Fruit fly (Drosophila melanogaster) whole organism, embryonic: Measurements from ENCODE around the gene CrzR.

ENCODE experiments used
- Bteb2 ChIP-seq: fragments of 200-800 bp; sonication (Bioruptor generic); optimal IDR thresholded peaks from 2 replicates; lab custom pipeline; 2016; ENCODE audit warnings: missing biosample characterization, missing genetic modification characterization
- CG10274 ChIP-seq: fragments of 200-800 bp; sonication (Bioruptor generic); optimal IDR thresholded peaks from 3 replicates; lab custom pipeline; 2017; ENCODE audit warnings: missing biosample characterization, mild to moderate bottlenecking, missing genetic modification characterization
- CG10462 ChIP-seq: fragments of 200-800 bp; sonication (Bioruptor generic); optimal IDR thresholded peaks from 2 replicates; lab custom pipeline; 2016; ENCODE audit warnings: missing biosample characterization, missing genetic modification characterization
- CG10565 ChIP-seq: fragments of 200-800 bp; sonication (Bioruptor generic); optimal IDR thresholded peaks from 3 replicates; lab custom pipeline; 2016; ENCODE audit warnings: missing biosample characterization, mild to moderate bottlenecking, missing genetic modification characterization
- CG13624 ChIP-seq: fragments of 200-800 bp; sonication (Bioruptor generic); optimal IDR thresholded peaks from 2 replicates; lab custom pipeline; 2016; ENCODE audit warnings: missing biosample characterization, missing genetic modification characterization
- CG2129 ChIP-seq: fragments of 200-800 bp; sonication (Bioruptor generic); IDR thresholded peaks from 2 replicates; pipeline ENCODE4 v1.3.6; 2022; ENCODE audit warnings: missing biosample characterization, missing genetic modification characterization; ENCODE audit not compliant: partially characterized antibody
- CG32532 ChIP-seq: fragments of 200-800 bp; sonication (Bioruptor generic); IDR thresholded peaks from 2 replicates; pipeline ENCODE4 v1.3.6; 2022; ENCODE audit warnings: missing biosample characterization, missing genetic modification characterization
- CG3838 ChIP-seq: fragments of 200-800 bp; sonication (Bioruptor generic); optimal IDR thresholded peaks from 3 replicates; lab custom pipeline; 2016; ENCODE audit warnings: missing biosample characterization, missing genetic modification characterization
- CG5180 ChIP-seq: fragments of 200-800 bp; sonication (Bioruptor generic); optimal IDR thresholded peaks from 3 replicates; lab custom pipeline; 2017; ENCODE audit warnings: missing biosample characterization, missing genetic modification characterization, mild to moderate bottlenecking, moderate library complexity, missing genetic modification reagents
- CG6791 ChIP-seq: fragments of 200-800 bp; sonication (Bioruptor generic); IDR thresholded peaks from 3 replicates; pipeline ENCODE4 v1.3.6; 2022; ENCODE audit warnings: missing biosample characterization, missing genetic modification characterization; ENCODE audit not compliant: partially characterized antibody
- CG7372 ChIP-seq: fragments of 200-800 bp; sonication (Bioruptor generic); IDR thresholded peaks from 2 replicates; pipeline ENCODE4 v1.3.6; 2022; ENCODE audit warnings: missing biosample characterization, missing genetic modification characterization
- CG8924 ChIP-seq: fragments of 200-800 bp; optimal IDR thresholded peaks from 3 replicates; lab custom pipeline; 2019; ENCODE audit warnings: missing biosample characterization, mild to moderate bottlenecking, missing genetic modification characterization, moderate library complexity
- CoRest ChIP-seq: fragments of 200-800 bp; sonication (Bioruptor generic); optimal IDR thresholded peaks from 3 replicates; lab custom pipeline; 2018; ENCODE audit warnings: missing biosample characterization, mild to moderate bottlenecking, missing genetic modification characterization, moderate library complexity
- Deaf1 ChIP-seq: fragments of 200-800 bp; optimal IDR thresholded peaks from 3 replicates; lab custom pipeline; 2019; ENCODE audit warnings: missing biosample characterization, mild to moderate bottlenecking, missing genetic modification characterization, moderate library complexity
- Dip2 ChIP-seq: fragments of 200-800 bp; sonication (Bioruptor generic); IDR thresholded peaks from 2 replicates; pipeline ENCODE4 v1.3.6; 2022; ENCODE audit warnings: missing biosample characterization, missing genetic modification characterization
- Doc3 ChIP-seq: fragments of 200-800 bp; sonication (Bioruptor generic); IDR thresholded peaks from 3 replicates; pipeline ENCODE4 v1.3.6; 2022; ENCODE audit warnings: missing biosample characterization, missing genetic modification characterization; ENCODE audit not compliant: partially characterized antibody
- E2f2 ChIP-seq: fragments of 200-800 bp; sonication (Bioruptor generic); IDR thresholded peaks from 2 replicates; pipeline ENCODE4 v1.3.6; 2022; ENCODE audit warnings: missing biosample characterization, missing genetic modification characterization
- Ets65A ChIP-seq: fragments of 200-800 bp; sonication (Bioruptor generic); peaks from one replicate; lab custom pipeline; 2016; ENCODE audit warnings: missing biosample characterization, missing genetic modification characterization
- Fer1 ChIP-seq: fragments of 200-800 bp; sonication (Bioruptor generic); optimal IDR thresholded peaks from 2 replicates; lab custom pipeline; 2017; ENCODE audit warnings: missing biosample characterization, mild to moderate bottlenecking, missing genetic modification characterization
- Gsc ChIP-seq: fragments of 200-800 bp; sonication (Bioruptor generic); IDR thresholded peaks from 2 replicates; pipeline ENCODE4 v1.3.6; 2022; ENCODE audit warnings: missing biosample characterization, missing genetic modification characterization
- Gug ChIP-seq: fragments of 200-800 bp; sonication (Bioruptor generic); IDR thresholded peaks from 4 replicates; pipeline ENCODE4 v1.3.6; 2022; ENCODE audit warnings: missing biosample characterization, missing genetic modification characterization
- Hand ChIP-seq: fragments of 200-800 bp; sonication (Bioruptor generic); optimal IDR thresholded peaks from 2 replicates; lab custom pipeline; 2017; ENCODE audit warnings: mild to moderate bottlenecking, missing biosample characterization, missing genetic modification reagents, missing genetic modification characterization
- Kr ChIP-seq: fragments of 200-800 bp; sonication (Bioruptor generic); optimal IDR thresholded peaks from 2 replicates; lab custom pipeline; 2017; ENCODE audit warnings: missing biosample characterization, mild to moderate bottlenecking, missing genetic modification characterization
- MBD-R2 ChIP-seq: fragments of 200-800 bp; sonication (Bioruptor generic); IDR thresholded peaks from 2 replicates; pipeline ENCODE4 v1.3.6; 2022; ENCODE audit warnings: missing biosample characterization, missing genetic modification characterization
- Meics ChIP-seq: fragments of 200-800 bp; sonication (Bioruptor generic); optimal IDR thresholded peaks from 2 replicates; lab custom pipeline; 2017; ENCODE audit warnings: missing biosample characterization, mild to moderate bottlenecking, missing genetic modification characterization
- NK7.1 ChIP-seq: fragments of 200-800 bp; sonication (Bioruptor generic); optimal IDR thresholded peaks from 3 replicates; lab custom pipeline; 2016; ENCODE audit warnings: missing biosample characterization, missing genetic modification characterization
- Sin3A ChIP-seq: fragments of >200 bp; optimal IDR thresholded peaks from 2 replicates; lab custom pipeline; 2018
- ab ChIP-seq: fragments of 200-800 bp; sonication (Bioruptor generic); optimal IDR thresholded peaks from 2 replicates; lab custom pipeline; 2016; ENCODE audit warnings: missing biosample characterization, missing genetic modification characterization
- aop ChIP-seq: fragments of 200-800 bp; sonication (Bioruptor generic); IDR thresholded peaks from 2 replicates; pipeline ENCODE4 v1.3.6; 2022; ENCODE audit warnings: missing biosample characterization, missing genetic modification characterization
- bab2 ChIP-seq: fragments of 200-800 bp; sonication (Bioruptor generic); optimal IDR thresholded peaks from 2 replicates; lab custom pipeline; 2016; ENCODE audit warnings: missing biosample characterization, missing genetic modification characterization
- btn ChIP-seq: fragments of 200-800 bp; sonication (Bioruptor generic); optimal IDR thresholded peaks from 2 replicates; lab custom pipeline; 2016; ENCODE audit warnings: missing biosample characterization, missing genetic modification characterization
- cas ChIP-seq: fragments of 200-800 bp; sonication (Bioruptor generic); IDR thresholded peaks from 2 replicates; pipeline ENCODE4 v1.3.6; 2022; ENCODE audit warnings: missing biosample characterization, missing genetic modification characterization
- ewg ChIP-seq: fragments of 200-800 bp; sonication (Bioruptor generic); optimal IDR thresholded peaks from 3 replicates; lab custom pipeline; 2017; ENCODE audit warnings: mild to moderate bottlenecking, missing biosample characterization, missing genetic modification reagents, missing genetic modification characterization
- ftz-f1 ChIP-seq: fragments of 200-800 bp; sonication (Bioruptor generic); optimal IDR thresholded peaks from 2 replicates; lab custom pipeline; 2016; ENCODE audit warnings: missing biosample characterization, missing genetic modification characterization
- gfzf ChIP-seq: fragments of 200-800 bp; sonication (Bioruptor generic); optimal IDR thresholded peaks from 2 replicates; lab custom pipeline; 2016; ENCODE audit warnings: missing biosample characterization, mild to moderate bottlenecking, missing genetic modification characterization, moderate library complexity
- grn ChIP-seq: fragments of 200-800 bp; sonication (Bioruptor generic); optimal IDR thresholded peaks from 3 replicates; lab custom pipeline; 2017; ENCODE audit warnings: missing biosample characterization, missing genetic modification characterization
- insv ChIP-seq, 2 experiments: fragments of 200-800 bp; sonication (Bioruptor generic); optimal IDR thresholded peaks; 3 replicates each; lab custom pipeline; 2016 to 2018; ENCODE audit warnings: missing biosample characterization in 2 of 2, missing genetic modification characterization in 2 of 2
- jing ChIP-seq: fragments of 200-800 bp; sonication (Bioruptor generic); optimal IDR thresholded peaks from 2 replicates; lab custom pipeline; 2018; ENCODE audit warnings: missing biosample characterization, mild to moderate bottlenecking, missing genetic modification characterization
- ken ChIP-seq: fragments of 200-800 bp; sonication (Bioruptor generic); IDR thresholded peaks from 3 replicates; pipeline ENCODE4 v1.3.6; 2022; ENCODE audit warnings: missing biosample characterization, missing genetic modification characterization
- luna ChIP-seq: fragments of 200-800 bp; sonication (Bioruptor generic); optimal IDR thresholded peaks from 2 replicates; lab custom pipeline; 2016; ENCODE audit warnings: missing biosample characterization, missing genetic modification characterization
- mam ChIP-seq: fragments of 200-800 bp; sonication (Bioruptor generic); optimal IDR thresholded peaks from 3 replicates; lab custom pipeline; 2016; ENCODE audit warnings: missing biosample characterization, missing genetic modification characterization
- mld ChIP-seq: fragments of 200-800 bp; sonication (Bioruptor generic); IDR thresholded peaks from 3 replicates; pipeline ENCODE4 v1.3.6; 2022; ENCODE audit warnings: missing biosample characterization, missing genetic modification characterization; ENCODE audit not compliant: partially characterized antibody
- nerfin-1 ChIP-seq: fragments of 200-800 bp; sonication (Bioruptor generic); optimal IDR thresholded peaks from 3 replicates; lab custom pipeline; 2019; ENCODE audit warnings: missing biosample characterization, mild to moderate bottlenecking, missing genetic modification characterization, moderate library complexity
- nmo ChIP-seq: fragments of 200-800 bp; sonication (Bioruptor generic); optimal IDR thresholded peaks from 2 replicates; lab custom pipeline; 2018; ENCODE audit warnings: missing biosample characterization, mild to moderate bottlenecking, missing genetic modification characterization, moderate library complexity
- p53 ChIP-seq: fragments of 200-800 bp; sonication (Bioruptor generic); optimal IDR thresholded peaks from 2 replicates; lab custom pipeline; 2016; ENCODE audit warnings: missing biosample characterization, missing genetic modification characterization
- pb ChIP-seq: fragments of 200-800 bp; sonication (Bioruptor generic); optimal IDR thresholded peaks from 3 replicates; lab custom pipeline; 2016; ENCODE audit warnings: missing biosample characterization, missing genetic modification characterization
- slbo ChIP-seq: fragments of 200-800 bp; sonication (Bioruptor generic); IDR thresholded peaks from 2 replicates; pipeline ENCODE4 v1.3.6; 2022; ENCODE audit warnings: missing biosample characterization, missing genetic modification characterization
- slp2 ChIP-seq: fragments of 200-800 bp; sonication (Bioruptor generic); optimal IDR thresholded peaks from 2 replicates; lab custom pipeline; 2016; ENCODE audit warnings: missing biosample characterization, missing genetic modification characterization
- sna ChIP-seq: fragments of 200-800 bp; sonication (Bioruptor generic); IDR thresholded peaks from 2 replicates; pipeline ENCODE4 v1.3.6; 2022; ENCODE audit warnings: missing biosample characterization, missing genetic modification characterization; ENCODE audit not compliant: partially characterized antibody
- sr ChIP-seq: fragments of 200-800 bp; sonication (Bioruptor generic); IDR thresholded peaks from 3 replicates; pipeline ENCODE4 v1.3.6; 2022; ENCODE audit warnings: missing biosample characterization, missing genetic modification characterization
- stwl ChIP-seq: fragments of 200-800 bp; sonication (Bioruptor generic); optimal IDR thresholded peaks from 3 replicates; lab custom pipeline; 2018; ENCODE audit warnings: missing biosample characterization, mild to moderate bottlenecking, missing genetic modification characterization, moderate library complexity
- trem ChIP-seq: fragments of 200-800 bp; optimal IDR thresholded peaks from 3 replicates; lab custom pipeline; 2019; ENCODE audit warnings: missing biosample characterization, mild to moderate bottlenecking, missing genetic modification characterization, moderate library complexity
- unc-4 ChIP-seq: fragments of 200-800 bp; sonication (Bioruptor generic); IDR thresholded peaks from 2 replicates; pipeline ENCODE4 v1.3.6; 2022; ENCODE audit warnings: missing biosample characterization, missing genetic modification characterization; ENCODE audit not compliant: partially characterized antibody

The CrzR gene

dm6 chr3L:12399171-12399570 lies 47.8 kb upstream of the CrzR start, which contains the start of gene CG32104 (continued):
- TF ChIP-seq Doc3 (GFP tag; lab: Robert Waterston, UW) (no peak), CG10462 (no peak), CoRest (tag; lab: Kevin White, UChicago) (no peak), nmo (GFP tag; lab: Kevin White, UChicago) (no peak), CG10565 (GFP tag; lab: Kevin White, UChicago) (no peak), Hand (GFP tag; lab: Kevin White, UChicago) (no peak), insv (GFP tag; optimal IDR thresholded peaks at IDR 0.05; lab: Kevin White, UChicago) (peak; percentile 89 to 97), gfzf (GFP tag; lab: Kevin White, UChicago) (peak; percentile 76), CG32532 (GFP tag; lab: Robert Waterston, UW) (no peak), E2f2 (peak; percentile 87), Kr (GFP tag; lab: Kevin White, UChicago) (no peak), pb (no peak), mam (GFP tag; lab: Kevin White, UChicago) (no peak), Sin3A (lab: Kevin White, UChicago) (peak; percentile 16), MBD-R2 (GFP tag; lab: Robert Waterston, UW) (peak; percentile 58; the same call in 1 of the 2 replicates), sr (no peak), mld (GFP tag; lab: Robert Waterston, UW) (no peak), cas (GFP tag; lab: Robert Waterston, UW) (no peak), Gug (GFP tag; lab: Robert Waterston, UW) (no peak), unc-4 (GFP tag; lab: Robert Waterston, UW) (no peak), CG3838 (no peak), CG10274 (GFP tag; lab: Kevin White, UChicago) (no peak), Deaf1 (no peak), Ets65A (GFP tag; lab: Kevin White, UChicago) (no peak), bab2 (GFP tag; lab: Kevin White, UChicago) (no peak), nerfin-1 (tag; lab: Kevin White, UChicago) (no peak), sna (GFP tag; lab: Robert Waterston, UW) (no peak), CG6791 (GFP tag; lab: Robert Waterston, UW) (0 out of 3 replicates have a peak, but pooled peaks have one; percentile 16), CG8924 (tag; lab: Kevin White, UChicago) (no peak), ftz-f1 (GFP tag; lab: Kevin White, UChicago) (no peak), Meics (GFP tag; lab: Kevin White, UChicago) (no peak), aop (no peak), CG13624 (GFP tag; lab: Kevin White, UChicago) (no peak), Gsc (GFP tag; lab: Robert Waterston, UW) (no peak), trem (peak; percentile 2), Fer1 (no peak), stwl (tag; lab: Kevin White, UChicago) (peak; percentile 53), CG2129 (GFP tag; lab: Robert Waterston, UW) (no peak), ab (GFP tag; lab: Kevin White, UChicago) (no peak), Dip2 (GFP tag; lab: Robert Waterston, UW) (no peak), CG5180 (GFP tag; lab: Kevin White, UChicago) (no peak), ken (no peak), grn (GFP tag; lab: Kevin White, UChicago) (no peak), jing (GFP tag; lab: Kevin White, UChicago) (no peak), Bteb2 (no peak), ewg (GFP tag; lab: Kevin White, UChicago) (no peak), luna (no peak), slp2 (GFP tag; lab: Kevin White, UChicago) (no peak), NK7.1 (GFP tag; lab: Kevin White, UChicago) (no peak), slbo (GFP tag; lab: Robert Waterston, UW) (no peak), p53 (no peak), CG7372 (no peak), btn (GFP tag; lab: Kevin White, UChicago) (no peak)
